Worm (Caenorhabditis elegans): ENCODE results near the gene dre-1.
A peak's percentile ranks its signal among the peaks of the same experiment; 100 is the strongest.

The dre-1 gene

ce11 chrV:6495353-6495752 is 50.9 kb downstream of the dre-1 start:
- no peak for TF ChIP-seq dmd-4 (tag; optimal IDR thresholded peaks at IDR 0.05; ENCODE audit: borderline replicate concordance)
- no peak for TF ChIP-seq ceh-22 (tag; optimal IDR thresholded peaks at IDR 0.05)
- no peak for TF ChIP-seq gmeb-2 (tag; optimal IDR thresholded peaks at IDR 0.05)
- no peak for TF ChIP-seq ceh-48 (tag; optimal IDR thresholded peaks at IDR 0.05)
- no peak for TF ChIP-seq T23F11.4 (GFP tag; optimal IDR thresholded peaks at IDR 0.05)
- TF ChIP-seq ceh-14 (tag; optimal IDR thresholded peaks at IDR 0.05), result no peak
- no peak for TF ChIP-seq fkh-10 (GFP tag; optimal IDR thresholded peaks at IDR 0.05)
- TF ChIP-seq sdc-2 (tag; optimal IDR thresholded peaks at IDR 0.05), result no peak
- no peak for TF ChIP-seq ceh-2 (tag; optimal IDR thresholded peaks at IDR 0.05)
- TF ChIP-seq pha-4 (tag; optimal IDR thresholded peaks at IDR 0.05), result no peak
- no peak for TF ChIP-seq hlh-6 (tag; optimal IDR thresholded peaks at IDR 0.05)
- TF ChIP-seq dve-1 (tag; optimal IDR thresholded peaks at IDR 0.05), result no peak
- TF ChIP-seq rnt-1 (tag; optimal IDR thresholded peaks at IDR 0.05), result no peak

ce11 chrV:6493821-6494220 is 52.5 kb downstream of the dre-1 start, which contains the start of gene cpt-6:
cpt-6 (minus strand) TSS chrV:6493921.
- peak; percentile 42 for TF ChIP-seq nhr-11 (tag; optimal IDR thresholded peaks at IDR 0.05)
- no peak for TF ChIP-seq ceh-24 (tag; optimal IDR thresholded peaks at IDR 0.05)

- peak; percentile 95 for TF ChIP-seq elt-2 (tag; optimal IDR thresholded peaks at IDR 0.05)
- no peak for TF ChIP-seq che-1 (tag; optimal IDR thresholded peaks at IDR 0.05)
- no peak for TF ChIP-seq fkh-6 (tag; optimal IDR thresholded peaks at IDR 0.05)
- TF ChIP-seq fkh-10 (GFP tag; optimal IDR thresholded peaks at IDR 0.05), result no peak
- TF ChIP-seq pqm-1 (tag; optimal IDR thresholded peaks at IDR 0.05), result no peak
Observed at ce11 chrV:6492497-6492896, 53.8 kb downstream of the dre-1 start.

- TF ChIP-seq pag-3 (tag; optimal IDR thresholded peaks at IDR 0.05; ENCODE audit: borderline replicate concordance), result no peak
- no peak for TF ChIP-seq tbx-2 (tag; optimal IDR thresholded peaks at IDR 0.05)
- TF ChIP-seq ama-1 (optimal IDR thresholded peaks at IDR 0.05), result no peak
- TF ChIP-seq elt-2 (tag; optimal IDR thresholded peaks at IDR 0.05), result peak; percentile 61
- no peak for TF ChIP-seq C08G9.2 (tag; optimal IDR thresholded peaks at IDR 0.05)
- TF ChIP-seq ceh-22 (tag; optimal IDR thresholded peaks at IDR 0.05), result no peak
- no peak for TF ChIP-seq nhr-232 (tag; optimal IDR thresholded peaks at IDR 0.05)
- TF ChIP-seq pha-2 (tag; optimal IDR thresholded peaks at IDR 0.05), result no peak
- no peak for TF ChIP-seq dmd-4 (tag; optimal IDR thresholded peaks at IDR 0.05; ENCODE audit: borderline replicate concordance)
Observed at ce11 chrV:6488849-6489248, 57.5 kb downstream of the dre-1 start, which contains the start of gene lec-10. lec-10 (minus strand) TSS chrV:6489120.

ce11 chrV:6487878-6488277 is 58.4 kb downstream of the dre-1 start:
- TF ChIP-seq ceh-9 (tag; optimal IDR thresholded peaks at IDR 0.05) (no peak), unc-42 (tag; optimal IDR thresholded peaks at IDR 0.05) (no peak), npax-4 (tag; optimal IDR thresholded peaks at IDR 0.05) (no peak), hlh-15 (tag; optimal IDR thresholded peaks at IDR 0.05) (no peak), ztf-16 (tag; optimal IDR thresholded peaks at IDR 0.05) (no peak), ceh-48 (tag; optimal IDR thresholded peaks at IDR 0.05) (no peak)

ce11 chrV:6485109-6485508 is 61.2 kb downstream of the dre-1 start:
- TF ChIP-seq Y22D7AL.16 (tag; optimal IDR thresholded peaks at IDR 0.05), result no peak
- TF ChIP-seq K09A11.1 (tag; optimal IDR thresholded peaks at IDR 0.05; ENCODE audit: insufficient read depth), result no peak
- TF ChIP-seq unc-42 (tag; optimal IDR thresholded peaks at IDR 0.05), result peak; percentile 6
- no peak for TF ChIP-seq ceh-19 (GFP tag; optimal IDR thresholded peaks at IDR 0.05)
- TF ChIP-seq ref-2 (tag; optimal IDR thresholded peaks at IDR 0.05), result peak; percentile 14
- no peak for TF ChIP-seq ceh-30 (tag; optimal IDR thresholded peaks at IDR 0.05)
- no peak for TF ChIP-seq ceh-2 (tag; optimal IDR thresholded peaks at IDR 0.05)
- peak; percentile 45 for TF ChIP-seq tbx-2 (tag; optimal IDR thresholded peaks at IDR 0.05)
- no peak for TF ChIP-seq pros-1 (tag; optimal IDR thresholded peaks at IDR 0.05)
- no peak for TF ChIP-seq ceh-45 (GFP tag; IDR thresholded peaks at IDR 0.05)
- TF ChIP-seq ceh-22 (tag; optimal IDR thresholded peaks at IDR 0.05), result no peak
- no peak for TF ChIP-seq che-1 (tag; optimal IDR thresholded peaks at IDR 0.05)
- TF ChIP-seq ceh-31 (tag; optimal IDR thresholded peaks at IDR 0.05), result peak; percentile 62
- TF ChIP-seq dve-1 (tag; optimal IDR thresholded peaks at IDR 0.05), result no peak
